Worm (Caenorhabditis elegans) whole organism, mixed stage, embryonic: ENCODE measurements around the gene igcm-2.

Experiments
- ceh-43 ChIP-seq: fragments of 200-800 bp; sonication (Bioruptor generic); optimal IDR thresholded peaks from 2 replicates; lab custom pipeline; 2018; ENCODE audit warnings: mild to moderate bottlenecking, missing genetic modification characterization, moderate library complexity, missing compliant biosample characterization
- elt-1 ChIP-seq: sonication (generic microtip); optimal IDR thresholded peaks from 2 replicates; lab custom pipeline; 2017; ENCODE audit warnings: missing genetic modification characterization, mild to moderate bottlenecking, missing compliant biosample characterization, antibody characterized with exemption, moderate library complexity, borderline replicate concordance; ENCODE audit not compliant: insufficient read depth
- flh-1 ChIP-seq: fragments of 200-800 bp; sonication (Bioruptor generic); optimal IDR thresholded peaks from 2 replicates; lab custom pipeline; 2018; ENCODE audit warnings: mild to moderate bottlenecking, missing genetic modification characterization, moderate library complexity, missing compliant biosample characterization
- lsy-2 ChIP-seq: fragments of 150-350 bp; optimal IDR thresholded peaks from 2 replicates; lab custom pipeline; 2014; ENCODE audit warnings: missing biosample characterization, missing genetic modification characterization
- unc-39 ChIP-seq: fragments of 150-350 bp; optimal IDR thresholded peaks from 2 replicates; lab custom pipeline; 2014; ENCODE audit warnings: missing biosample characterization, missing genetic modification characterization
- unc-62 ChIP-seq: fragments of 150-350 bp; optimal IDR thresholded peaks from 2 replicates; lab custom pipeline; 2014; ENCODE audit warnings: missing biosample characterization, missing genetic modification reagents, missing genetic modification characterization
- ztf-11 ChIP-seq: fragments of 150-350 bp; optimal IDR thresholded peaks from 2 replicates; lab custom pipeline; 2014; ENCODE audit warnings: missing biosample characterization, missing genetic modification characterization

- no peak for TF ChIP-seq elt-1 (tag; lab: Kevin White, UChicago)
- TF ChIP-seq ztf-11 (tag; lab: Kevin White, UChicago), result no peak
- TF ChIP-seq unc-62 (GFP tag; lab: Kevin White, UChicago), result no peak
- no peak for TF ChIP-seq ceh-43 (GFP tag; lab: Kevin White, UChicago)
- no peak for TF ChIP-seq flh-1 (GFP tag; lab: Kevin White, UChicago)
- no peak for TF ChIP-seq lsy-2 (tag; lab: Kevin White, UChicago)
- TF ChIP-seq unc-39 (tag; lab: Kevin White, UChicago), result no peak
These were observed 31.3 kb downstream of the igcm-2 start for ce11 chrX:6360077-6360476.
